Worm (Caenorhabditis elegans) whole organism, L3 larva: ENCODE measurements around the gene F41C3.1.

Source experiments
- R02D3.7 ChIP-seq: fragments of 150-350 bp; optimal IDR thresholded peaks from 2 replicates; lab custom pipeline; 2014; ENCODE audit warnings: missing biosample characterization, missing genetic modification characterization
- ama-1 ChIP-seq: fragments of 150-350 bp; optimal IDR thresholded peaks from 2 replicates; lab custom pipeline; 2018
- egl-5 ChIP-seq: fragments of 150-350 bp; optimal IDR thresholded peaks from 2 replicates; lab custom pipeline; 2017; ENCODE audit warnings: missing biosample characterization, missing genetic modification reagents, missing genetic modification characterization, inconsistent platforms
- nhr-25 ChIP-seq: sonication (generic microtip); optimal IDR thresholded peaks from 2 replicates; lab custom pipeline; 2017; ENCODE audit warnings: missing biosample characterization, missing genetic modification characterization
- nhr-76 ChIP-seq: fragments of 150-350 bp; sonication (generic microtip); optimal IDR thresholded peaks from 5 replicates; lab custom pipeline; 2014; ENCODE audit warnings: missing biosample characterization, missing genetic modification characterization
- nhr-77 ChIP-seq: fragments of 150-350 bp; optimal IDR thresholded peaks from 2 replicates; lab custom pipeline; 2014; ENCODE audit warnings: missing biosample characterization, missing genetic modification characterization
- ztf-11 ChIP-seq: fragments of 150-350 bp; optimal IDR thresholded peaks from 2 replicates; lab custom pipeline; 2014; ENCODE audit warnings: missing biosample characterization, missing genetic modification characterization

- TF ChIP-seq ztf-11 (no peak), egl-5 (tag; lab: Kevin White, UChicago) (no peak), nhr-25 (tag; lab: Kevin White, UChicago) (no peak), R02D3.7 (no peak), ama-1 (lab: Kevin White, UChicago) (no peak), nhr-77 (tag; lab: Kevin White, UChicago) (no peak), nhr-76 (tag; lab: Kevin White, UChicago) (no peak)
Observed at ce11 chrII:4710120-4710519, 42.0 kb upstream of the F41C3.1 start, which contains the start of gene tag-151.
